Worm (Caenorhabditis elegans): Measurements from ENCODE around the gene srbc-16.

- TF ChIP-seq W03F9.2 (tag; optimal IDR thresholded peaks at IDR 0.05) (no peak), dao-5 (tag; optimal IDR thresholded peaks at IDR 0.05) (no peak), him-1 (tag; optimal IDR thresholded peaks at IDR 0.05) (no peak)
Observed at ce11 chrV:2183162-2183561, 1.3 kb downstream of the srbc-16 start, which contains the start of gene cyp-33C2.

Data from whole organism, L4/young adult.